Worm (Caenorhabditis elegans): Measurements from ENCODE around the gene lars-1.

lars-1 gene

ce11 chrIII:4186751-4187309 lies at the start of gene lars-1:
lars-1 (minus strand) TSS chrIII:4186801.
- TF ChIP-seq mdl-1 (tag; optimal IDR thresholded peaks at IDR 0.05) (no peak), nhr-28 (tag; optimal IDR thresholded peaks at IDR 0.05) (no peak), nhr-23 (tag; optimal IDR thresholded peaks at IDR 0.05) (no peak), nhr-12 (tag; optimal IDR thresholded peaks at IDR 0.05) (no peak), unc-62 (GFP tag; optimal IDR thresholded peaks at IDR 0.05) (no peak), lin-15B (tag; optimal IDR thresholded peaks at IDR 0.05) (peak; percentile 49), hmg-11 (tag; optimal IDR thresholded peaks at IDR 0.05) (peak; percentile 17), lsy-12 (tag; optimal IDR thresholded peaks at IDR 0.05) (no peak), fkh-10 (GFP tag; optimal IDR thresholded peaks at IDR 0.05) (no peak), elt-3 (tag; optimal IDR thresholded peaks at IDR 0.05) (no peak), tbx-2 (tag; optimal IDR thresholded peaks at IDR 0.05) (no peak), sea-2 (GFP tag; optimal IDR thresholded peaks at IDR 0.05) (no peak), nhr-25 (tag; optimal IDR thresholded peaks at IDR 0.05) (no peak), ceh-16 (tag; optimal IDR thresholded peaks at IDR 0.05) (no peak), nfya-1 (tag; optimal IDR thresholded peaks at IDR 0.05; ENCODE audit: insufficient read depth) (peak; percentile 22), fos-1 (tag; optimal IDR thresholded peaks at IDR 0.05) (no peak), elt-1 (tag; optimal IDR thresholded peaks at IDR 0.05) (no peak), ceh-28 (tag; optimal IDR thresholded peaks at IDR 0.05) (peak; percentile 49), ceh-82 (tag; optimal IDR thresholded peaks at IDR 0.05) (no peak), mml-1 (tag; optimal IDR thresholded peaks at IDR 0.05) (no peak), pha-4 (tag; optimal IDR thresholded peaks at IDR 0.05) (no peak), eor-1 (tag; optimal IDR thresholded peaks at IDR 0.05) (no peak), ZK546.5 (tag; optimal IDR thresholded peaks at IDR 0.05) (no peak), ama-1 (optimal IDR thresholded peaks at IDR 0.05) (no peak), nhr-237 (tag; optimal IDR thresholded peaks at IDR 0.05) (no peak), aly-2 (tag; optimal IDR thresholded peaks at IDR 0.05) (no peak), nhr-11 (tag; optimal IDR thresholded peaks at IDR 0.05) (no peak)

- TF ChIP-seq unc-39 (tag; optimal IDR thresholded peaks at IDR 0.05) (no peak), skn-1 (tag; optimal IDR thresholded peaks at IDR 0.05) (no peak), nhr-77 (tag; optimal IDR thresholded peaks at IDR 0.05) (no peak), nhr-12 (tag; optimal IDR thresholded peaks at IDR 0.05) (no peak), nhr-67 (tag; optimal IDR thresholded peaks at IDR 0.05) (no peak), egl-5 (tag; optimal IDR thresholded peaks at IDR 0.05) (no peak), pqm-1 (tag; optimal IDR thresholded peaks at IDR 0.05) (no peak), zag-1 (tag; optimal IDR thresholded peaks at IDR 0.05) (no peak), lin-39 (tag; optimal IDR thresholded peaks at IDR 0.05) (no peak), nhr-23 (tag; optimal IDR thresholded peaks at IDR 0.05) (peak; percentile 47), jun-1 (tag; optimal IDR thresholded peaks at IDR 0.05) (no peak), ztf-4 (tag; optimal IDR thresholded peaks at IDR 0.05) (no peak), fkh-2 (tag; optimal IDR thresholded peaks at IDR 0.05) (no peak), tbx-2 (tag; optimal IDR thresholded peaks at IDR 0.05) (no peak), mml-1 (tag; optimal IDR thresholded peaks at IDR 0.05) (no peak), ceh-28 (tag; optimal IDR thresholded peaks at IDR 0.05) (no peak), sea-2 (GFP tag; optimal IDR thresholded peaks at IDR 0.05) (no peak), nhr-237 (tag; optimal IDR thresholded peaks at IDR 0.05) (no peak), lsy-12 (tag; optimal IDR thresholded peaks at IDR 0.05) (no peak), R02D3.7 (tag; optimal IDR thresholded peaks at IDR 0.05) (no peak), nhr-25 (tag; optimal IDR thresholded peaks at IDR 0.05) (peak; percentile 81), eor-1 (tag; optimal IDR thresholded peaks at IDR 0.05) (no peak), lin-15B (tag; optimal IDR thresholded peaks at IDR 0.05) (no peak), nhr-43 (tag; optimal IDR thresholded peaks at IDR 0.05; ENCODE audit: poor library complexity, severe bottlenecking) (peak; percentile 39), fos-1 (tag; optimal IDR thresholded peaks at IDR 0.05) (no peak), ama-1 (optimal IDR thresholded peaks at IDR 0.05) (peak; percentile 4), hmg-11 (tag; optimal IDR thresholded peaks at IDR 0.05) (peak; percentile 59), pha-4 (tag; optimal IDR thresholded peaks at IDR 0.05) (peak; percentile 37), ztf-11 (tag; optimal IDR thresholded peaks at IDR 0.05) (no peak), fkh-10 (GFP tag; optimal IDR thresholded peaks at IDR 0.05) (no peak), snpc-4 (tag; optimal IDR thresholded peaks at IDR 0.05) (no peak), nfya-1 (tag; optimal IDR thresholded peaks at IDR 0.05; ENCODE audit: insufficient read depth) (peak; percentile 20), ceh-9 (tag; optimal IDR thresholded peaks at IDR 0.05) (no peak), nhr-76 (tag; optimal IDR thresholded peaks at IDR 0.05) (no peak), nhr-28 (tag; optimal IDR thresholded peaks at IDR 0.05) (no peak), aly-2 (tag; optimal IDR thresholded peaks at IDR 0.05) (no peak), elt-3 (tag; optimal IDR thresholded peaks at IDR 0.05) (no peak), ZK546.5 (tag; optimal IDR thresholded peaks at IDR 0.05) (no peak), elt-2 (tag; optimal IDR thresholded peaks at IDR 0.05) (no peak), ceh-16 (tag; optimal IDR thresholded peaks at IDR 0.05) (no peak), unc-62 (GFP tag; optimal IDR thresholded peaks at IDR 0.05) (no peak), mdl-1 (tag; optimal IDR thresholded peaks at IDR 0.05) (no peak), nhr-11 (tag; optimal IDR thresholded peaks at IDR 0.05) (no peak), daf-12 (tag; optimal IDR thresholded peaks at IDR 0.05) (no peak), egl-27 (tag; optimal IDR thresholded peaks at IDR 0.05) (no peak), elt-1 (tag; optimal IDR thresholded peaks at IDR 0.05) (peak; percentile 84), ceh-82 (tag; optimal IDR thresholded peaks at IDR 0.05) (no peak)
These were observed 49.6 kb upstream of the lars-1 start for ce11 chrIII:4236178-4236577.

Data from whole organism, L3 larva.